Worm (Caenorhabditis elegans): ENCODE data around the gene srm-6.

Gene srm-6

DNA sequence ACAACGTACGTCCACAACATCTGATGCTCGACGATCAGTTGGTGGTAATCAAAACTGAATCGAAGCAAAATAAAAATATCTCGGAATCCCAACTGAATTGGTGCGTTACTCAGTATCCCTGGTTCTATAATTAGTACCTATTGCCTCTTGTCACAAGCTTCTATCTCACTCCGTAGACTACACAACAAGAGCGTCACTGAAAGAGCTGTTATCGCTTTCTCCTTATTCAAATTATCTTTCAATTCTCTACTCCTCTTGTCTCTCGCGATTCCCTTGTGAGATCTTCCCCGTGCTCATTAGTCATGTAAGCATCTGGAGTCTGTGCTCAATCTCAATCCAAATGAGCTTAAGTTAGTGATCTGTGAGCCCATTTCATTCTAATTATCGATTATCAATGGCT lies at the start of gene srm-6:
srm-6 (plus strand) TSS at position 301 of the 400 bp plus-strand sequence.
- TF ChIP-seq ztf-4 (tag; optimal IDR thresholded peaks at IDR 0.05), result no peak
- no peak for TF ChIP-seq lin-13 (GFP tag; optimal IDR thresholded peaks at IDR 0.05)
- no peak for TF ChIP-seq ztf-1 (GFP tag; conservative IDR thresholded peaks at IDR 0.05)
- TF ChIP-seq nhr-12 (tag; optimal IDR thresholded peaks at IDR 0.05), result no peak
- TF ChIP-seq ZK546.5 (tag; optimal IDR thresholded peaks at IDR 0.05), result no peak
- TF ChIP-seq nhr-11 (tag; optimal IDR thresholded peaks at IDR 0.05), result no peak
- TF ChIP-seq elt-1 (tag; optimal IDR thresholded peaks at IDR 0.05), result no peak

DNA sequence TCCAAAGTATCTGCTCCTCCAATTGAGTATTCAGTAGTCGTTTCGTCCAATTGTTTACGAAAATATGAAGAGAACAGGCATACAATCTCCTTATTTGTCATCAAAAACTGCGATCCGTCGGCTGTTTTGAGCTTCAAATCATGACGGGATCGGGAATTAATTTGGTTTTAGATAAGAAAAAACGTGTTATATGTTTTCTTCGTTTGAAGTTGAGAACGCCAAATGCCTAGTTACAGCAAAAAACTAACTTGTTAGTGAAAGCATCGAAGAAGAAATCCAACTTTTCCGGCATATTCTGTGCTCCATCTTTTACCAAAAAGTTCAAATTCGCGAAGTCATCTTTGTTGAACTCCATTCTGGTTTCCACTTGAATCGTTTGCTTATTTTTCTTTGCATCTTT lies 47.4 kb upstream of the srm-6 start, which contains the start of gene F14D7.1:
F14D7.1 (minus strand) TSS at position 101 of the 400 bp plus-strand sequence.
- TF ChIP-seq R02D3.7 (tag; optimal IDR thresholded peaks at IDR 0.05) (no peak), elt-1 (tag; optimal IDR thresholded peaks at IDR 0.05) (no peak), ztf-4 (tag; optimal IDR thresholded peaks at IDR 0.05) (no peak), gmeb-1 (tag; optimal IDR thresholded peaks at IDR 0.05) (no peak), crh-2 (tag; optimal IDR thresholded peaks at IDR 0.05) (no peak), sma-3 (GFP tag; optimal IDR thresholded peaks at IDR 0.05) (no peak), skn-1 (tag; optimal IDR thresholded peaks at IDR 0.05) (no peak), nhr-25 (tag; optimal IDR thresholded peaks at IDR 0.05) (no peak), zag-1 (tag; optimal IDR thresholded peaks at IDR 0.05) (no peak), blmp-1 (tag; optimal IDR thresholded peaks at IDR 0.05; ENCODE audit: insufficient read depth) (no peak), mdl-1 (tag; optimal IDR thresholded peaks at IDR 0.05) (no peak)

DNA sequence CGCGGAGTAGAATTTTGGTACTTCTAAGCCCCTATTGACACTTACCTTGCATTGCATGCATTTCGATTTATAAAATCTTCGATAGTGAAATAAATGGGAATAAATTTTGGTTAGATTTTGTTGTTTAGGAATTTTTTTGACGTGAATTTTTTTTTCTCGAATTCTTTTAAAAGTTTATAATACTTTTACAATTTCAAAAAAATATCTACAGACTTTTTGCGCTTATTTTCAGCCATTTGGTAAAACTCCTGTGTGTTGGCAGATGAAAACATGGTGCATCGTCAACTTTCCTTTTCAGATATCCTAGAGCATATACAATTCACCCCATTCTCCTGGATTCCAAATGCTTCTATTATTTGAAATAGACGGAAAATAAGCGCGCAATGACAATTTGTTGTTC lies 46.1 kb upstream of the srm-6 start, which contains the start of gene F14D7.18:
F14D7.18 (minus strand) TSS at position 101 of the 400 bp plus-strand sequence.
- TF ChIP-seq ztf-11 (tag; optimal IDR thresholded peaks at IDR 0.05), result no peak
- no peak for TF ChIP-seq nhr-237 (tag; optimal IDR thresholded peaks at IDR 0.05)
- no peak for TF ChIP-seq snpc-4 (tag; optimal IDR thresholded peaks at IDR 0.05)
- TF ChIP-seq skn-1 (tag; optimal IDR thresholded peaks at IDR 0.05), result no peak
- TF ChIP-seq Y55F3AM.14 (GFP tag; optimal IDR thresholded peaks at IDR 0.05), result no peak
- TF ChIP-seq unc-55 (GFP tag; optimal IDR thresholded peaks at IDR 0.05), result no peak
- TF ChIP-seq ztf-4 (tag; optimal IDR thresholded peaks at IDR 0.05), result no peak
- no peak for TF ChIP-seq mdl-1 (tag; optimal IDR thresholded peaks at IDR 0.05)
- no peak for TF ChIP-seq lin-39 (tag; optimal IDR thresholded peaks at IDR 0.05)
- TF ChIP-seq sma-3 (GFP tag; optimal IDR thresholded peaks at IDR 0.05), result no peak
- no peak for TF ChIP-seq nhr-10 (tag; optimal IDR thresholded peaks at IDR 0.05)
- TF ChIP-seq fos-1 (tag; optimal IDR thresholded peaks at IDR 0.05), result no peak
- TF ChIP-seq mab-5 (tag; optimal IDR thresholded peaks at IDR 0.05), result no peak
- no peak for TF ChIP-seq elt-3 (tag; optimal IDR thresholded peaks at IDR 0.05)
- no peak for TF ChIP-seq dmd-4 (tag; optimal IDR thresholded peaks at IDR 0.05)
- no peak for TF ChIP-seq ceh-82 (tag; optimal IDR thresholded peaks at IDR 0.05)
- no peak for TF ChIP-seq F13H6.1 (tag; optimal IDR thresholded peaks at IDR 0.05)
- no peak for TF ChIP-seq blmp-1 (tag; optimal IDR thresholded peaks at IDR 0.05; ENCODE audit: insufficient read depth)

DNA sequence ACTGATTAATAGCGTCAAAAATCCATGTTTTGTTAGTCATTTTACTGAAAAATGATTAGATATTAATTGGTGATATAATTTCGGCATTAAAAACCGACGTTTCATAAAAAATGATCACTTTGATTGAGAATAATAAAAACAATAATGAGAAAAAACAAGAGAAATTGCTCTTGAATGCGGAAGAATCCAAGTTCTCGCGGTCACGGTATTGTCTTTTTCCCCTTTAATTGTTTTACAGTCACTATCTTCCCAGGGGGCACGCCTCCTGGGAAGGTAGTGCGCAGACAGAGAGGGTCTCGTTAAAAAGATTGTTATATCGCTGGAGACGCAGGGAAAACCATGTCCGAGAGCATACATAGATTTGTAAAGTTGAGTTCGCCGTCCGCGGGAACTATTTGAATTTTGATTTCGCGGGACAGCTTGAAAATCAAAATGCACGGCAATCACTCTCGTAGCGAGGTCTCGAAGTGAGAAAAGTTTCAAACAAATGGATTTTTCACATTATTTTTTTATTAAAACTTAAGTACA lies 43.0 kb upstream of the srm-6 start, which contains the start of gene F14D7.2:
F14D7.2 (minus strand) TSS at position 51 of the 528 bp plus-strand sequence.
- TF ChIP-seq lin-13 (GFP tag; optimal IDR thresholded peaks at IDR 0.05) (no peak), dmd-4 (tag; optimal IDR thresholded peaks at IDR 0.05) (no peak), lsy-2 (tag; optimal IDR thresholded peaks at IDR 0.05) (no peak), nhr-77 (tag; optimal IDR thresholded peaks at IDR 0.05) (no peak), F13H6.1 (tag; optimal IDR thresholded peaks at IDR 0.05) (no peak), nhr-10 (tag; optimal IDR thresholded peaks at IDR 0.05) (no peak), sma-9 (GFP tag; optimal IDR thresholded peaks at IDR 0.05) (no peak), sma-9 (tag; optimal IDR thresholded peaks at IDR 0.05) (no peak), nhr-129 (tag; optimal IDR thresholded peaks at IDR 0.05) (no peak), alr-1 (tag; optimal IDR thresholded peaks at IDR 0.05) (no peak), peb-1 (tag; optimal IDR thresholded peaks at IDR 0.05) (no peak), elt-3 (tag; optimal IDR thresholded peaks at IDR 0.05) (no peak), mab-5 (tag; optimal IDR thresholded peaks at IDR 0.05) (no peak), mbf-1 (tag; optimal IDR thresholded peaks at IDR 0.05) (no peak), sem-4 (tag; optimal IDR thresholded peaks at IDR 0.05) (no peak), nhr-25 (tag; optimal IDR thresholded peaks at IDR 0.05) (no peak), blmp-1 (tag; optimal IDR thresholded peaks at IDR 0.05; ENCODE audit: insufficient read depth) (no peak), ZK546.5 (tag; optimal IDR thresholded peaks at IDR 0.05) (no peak)

All from whole organism, L2 larva.